Worm (Caenorhabditis elegans) whole organism, L1 larva: ENCODE measurements around the gene srt-8.

Experiments used
- C04F5.9 ChIP-seq: sonication (generic microtip); optimal IDR thresholded peaks from 2 replicates; lab custom pipeline; 2016; ENCODE audit warnings: missing genetic modification characterization, missing compliant biosample characterization
- C16A3.4 ChIP-seq: fragments of 150-350 bp; optimal IDR thresholded peaks from 2 replicates; lab custom pipeline; 2014; ENCODE audit warnings: missing biosample characterization, missing genetic modification characterization
- C34B4.2 ChIP-seq: sonication (generic microtip); optimal IDR thresholded peaks from 2 replicates; lab custom pipeline; 2017; ENCODE audit warnings: mild to moderate bottlenecking, missing genetic modification characterization, missing compliant biosample characterization
- F16B12.6 ChIP-seq: fragments of 150-350 bp; optimal IDR thresholded peaks from 2 replicates; lab custom pipeline; 2014; ENCODE audit warnings: missing biosample characterization, missing genetic modification characterization
- blmp-1 ChIP-seq: fragments of 150-350 bp; optimal IDR thresholded peaks from 2 replicates; lab custom pipeline; 2014; ENCODE audit warnings: missing biosample characterization, missing genetic modification characterization
- ceh-82 ChIP-seq, 3 experiments: fragments of 150-350 bp in 1 of 3; sonication (generic microtip) in 2 of 3; optimal IDR thresholded peaks; 2 replicates each; lab custom pipeline; 2014 to 2017; ENCODE audit warnings: missing biosample characterization in 3 of 3, missing genetic modification characterization in 3 of 3
- ceh-88 ChIP-seq: fragments of 200-800 bp; sonication (Bioruptor generic); IDR thresholded peaks from 2 replicates; pipeline ENCODE4 v1.3.6; 2022; ENCODE audit warnings: missing genetic modification characterization, missing compliant biosample characterization
- ceh-90 ChIP-seq: sonication (generic microtip); optimal IDR thresholded peaks from 2 replicates; lab custom pipeline; 2016; ENCODE audit warnings: missing genetic modification characterization, missing compliant biosample characterization
- ces-1 ChIP-seq: fragments of 150-350 bp; optimal IDR thresholded peaks from 2 replicates; lab custom pipeline; 2014; ENCODE audit warnings: missing biosample characterization, missing genetic modification reagents, missing genetic modification characterization
- dsc-1 ChIP-seq: sonication (generic microtip); optimal IDR thresholded peaks from 2 replicates; lab custom pipeline; 2016; ENCODE audit warnings: mild to moderate bottlenecking, missing genetic modification characterization, missing compliant biosample characterization
- elt-2 ChIP-seq: sonication (generic microtip); optimal IDR thresholded peaks from 2 replicates; lab custom pipeline; 2016; ENCODE audit warnings: missing genetic modification characterization, mild to moderate bottlenecking, inconsistent platforms, missing compliant biosample characterization, missing genetic modification reagents
- elt-3 ChIP-seq, 6 experiments: fragments of 150-350 bp in 1 of 6; sonication (generic microtip); optimal IDR thresholded peaks; 2 replicates each; lab custom pipeline; 2017 to 2018; ENCODE audit warnings: missing biosample characterization in 6 of 6, missing genetic modification characterization in 6 of 6, inconsistent platforms in 1 of 6
- fkh-10 ChIP-seq: sonication (generic microtip); optimal IDR thresholded peaks from 2 replicates; lab custom pipeline; 2017; ENCODE audit warnings: missing biosample characterization, missing genetic modification reagents, missing genetic modification characterization
- fkh-8 ChIP-seq: sonication (generic microtip); optimal IDR thresholded peaks from 2 replicates; lab custom pipeline; 2016; ENCODE audit warnings: mild to moderate bottlenecking, missing genetic modification characterization, missing compliant biosample characterization
- fos-1 ChIP-seq: fragments of 150-350 bp; optimal IDR thresholded peaks from 2 replicates; lab custom pipeline; 2014; ENCODE audit warnings: missing biosample characterization, missing genetic modification characterization
- grh-1 ChIP-seq: fragments of 200-800 bp; sonication (Bioruptor generic); IDR thresholded peaks from 2 replicates; pipeline ENCODE4 v1.3.6; 2022; ENCODE audit warnings: missing genetic modification reagents, missing genetic modification characterization, missing compliant biosample characterization
- hlh-4 ChIP-seq: sonication (generic microtip); optimal IDR thresholded peaks from 2 replicates; lab custom pipeline; 2016; ENCODE audit warnings: mild to moderate bottlenecking, missing genetic modification characterization, missing compliant biosample characterization
- hpl-2 ChIP-seq: fragments of 150-350 bp; optimal IDR thresholded peaks from 2 replicates; lab custom pipeline; 2014; ENCODE audit warnings: missing biosample characterization, missing genetic modification reagents, missing genetic modification characterization
- jun-1 ChIP-seq: fragments of 150-350 bp; optimal IDR thresholded peaks from 2 replicates; lab custom pipeline; 2014; ENCODE audit warnings: missing biosample characterization, missing genetic modification reagents, missing genetic modification characterization
- lin-14 ChIP-seq: fragments of 200-800 bp; sonication (Bioruptor generic); optimal IDR thresholded peaks from 2 replicates; lab custom pipeline; 2018; ENCODE audit warnings: mild to moderate bottlenecking, missing genetic modification characterization, moderate library complexity, missing compliant biosample characterization
- lin-35 ChIP-seq, 2 experiments: fragments of 150-350 bp; optimal IDR thresholded peaks; 2 replicates each; lab custom pipeline; 2014; ENCODE audit warnings: missing biosample characterization in 2 of 2, missing genetic modification characterization in 2 of 2, missing genetic modification reagents in 2 of 2
- mdl-1 ChIP-seq, 2 experiments: fragments of 150-350 bp; optimal IDR thresholded peaks; 2 replicates each; lab custom pipeline; 2014 to 2017; ENCODE audit warnings: missing biosample characterization in 2 of 2, missing genetic modification characterization in 2 of 2, inconsistent platforms in 1 of 2
- nhr-12 ChIP-seq: sonication (generic microtip); optimal IDR thresholded peaks from 2 replicates; lab custom pipeline; 2017; ENCODE audit warnings: missing biosample characterization, missing genetic modification characterization
- nhr-19 ChIP-seq: fragments of 200-800 bp; sonication (Bioruptor generic); conservative IDR thresholded peaks from 2 replicates; pipeline ENCODE4 v1.3.6; 2022; ENCODE audit warnings: missing genetic modification characterization, missing compliant biosample characterization
- nhr-28 ChIP-seq: fragments of 150-350 bp; optimal IDR thresholded peaks from 2 replicates; lab custom pipeline; 2014; ENCODE audit warnings: missing biosample characterization, missing genetic modification characterization
- nhr-76 ChIP-seq: sonication (generic microtip); optimal IDR thresholded peaks from 2 replicates; lab custom pipeline; 2017; ENCODE audit warnings: missing biosample characterization, missing genetic modification characterization
- nhr-77 ChIP-seq: fragments of 150-350 bp; optimal IDR thresholded peaks from 2 replicates; lab custom pipeline; 2014; ENCODE audit warnings: missing biosample characterization, missing genetic modification characterization
- nhr-84 ChIP-seq: sonication (generic microtip); optimal IDR thresholded peaks from 2 replicates; lab custom pipeline; 2017; ENCODE audit warnings: missing biosample characterization, missing genetic modification characterization
- pax-3 ChIP-seq: fragments of 200-800 bp; sonication (Bioruptor generic); optimal IDR thresholded peaks from 2 replicates; lab custom pipeline; 2018; ENCODE audit warnings: mild to moderate bottlenecking, missing genetic modification characterization, moderate library complexity, missing compliant biosample characterization
- snpc-4 ChIP-seq: fragments of 150-350 bp; optimal IDR thresholded peaks from 2 replicates; lab custom pipeline; 2014; ENCODE audit warnings: missing biosample characterization, missing genetic modification characterization
- sup-37 ChIP-seq: fragments of 200-800 bp; sonication (Bioruptor generic); optimal IDR thresholded peaks from 2 replicates; lab custom pipeline; 2018; ENCODE audit warnings: mild to moderate bottlenecking, missing genetic modification characterization, missing compliant biosample characterization
- swsn-7 ChIP-seq: sonication (generic microtip); optimal IDR thresholded peaks from 2 replicates; lab custom pipeline; 2016; ENCODE audit warnings: missing genetic modification characterization, missing compliant biosample characterization
- tbx-2 ChIP-seq: sonication (generic microtip); optimal IDR thresholded peaks from 2 replicates; lab custom pipeline; 2016; ENCODE audit warnings: missing genetic modification characterization, missing compliant biosample characterization
- unc-130 ChIP-seq: fragments of 150-350 bp; optimal IDR thresholded peaks from 2 replicates; lab custom pipeline; 2017; ENCODE audit warnings: missing biosample characterization, missing genetic modification characterization, inconsistent platforms
- unc-30 ChIP-seq: sonication (generic microtip); optimal IDR thresholded peaks from 2 replicates; lab custom pipeline; 2017; ENCODE audit warnings: missing biosample characterization, missing genetic modification characterization
- unc-62 ChIP-seq: fragments of 150-350 bp; optimal IDR thresholded peaks from 2 replicates; lab custom pipeline; 2014; ENCODE audit warnings: missing biosample characterization, missing genetic modification reagents, missing genetic modification characterization
- unc-86 ChIP-seq: sonication (generic microtip); optimal IDR thresholded peaks from 2 replicates; lab custom pipeline; 2016; ENCODE audit warnings: missing genetic modification characterization, missing compliant biosample characterization
- vab-15 ChIP-seq: sonication (generic microtip); optimal IDR thresholded peaks from 2 replicates; lab custom pipeline; 2017; ENCODE audit warnings: missing genotype, mild to moderate bottlenecking, missing genetic modification characterization, missing compliant biosample characterization
- zip-4 ChIP-seq: fragments of 200-800 bp; sonication (Bioruptor generic); optimal IDR thresholded peaks from 2 replicates; lab custom pipeline; 2018; ENCODE audit warnings: mild to moderate bottlenecking, missing genetic modification characterization, moderate library complexity, missing compliant biosample characterization
- ztf-4 ChIP-seq: fragments of 150-350 bp; optimal IDR thresholded peaks from 2 replicates; lab custom pipeline; 2014; ENCODE audit warnings: missing biosample characterization, missing genetic modification characterization

The srt-8 gene

DNA sequence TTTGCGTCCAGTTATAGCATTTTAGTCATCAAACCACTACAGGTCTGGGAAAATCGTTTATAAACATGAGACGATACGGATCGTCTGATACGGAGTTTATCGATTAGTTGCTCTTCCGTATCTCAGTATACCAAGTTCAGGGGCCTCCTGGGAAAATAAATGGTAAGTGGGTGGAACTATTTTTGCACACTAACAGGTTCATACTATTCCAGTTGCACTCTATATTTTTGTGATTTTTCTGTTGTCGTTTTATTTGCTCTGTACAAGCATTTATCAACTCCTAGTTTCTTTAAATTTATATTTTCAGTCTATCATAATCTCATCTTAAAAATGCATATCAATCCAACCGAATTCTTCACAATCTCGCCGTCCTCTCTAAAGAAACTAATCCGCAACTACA is 28.6 kb downstream of the srt-8 start, which contains the start of gene Y73C8C.3:
TSS of gene Y73C8C.3 (plus strand) at position 301 of the 400 bp plus-strand sequence.
- TF ChIP-seq C34B4.2: no peak
- TF ChIP-seq hpl-2 (GFP tag; lab: Kevin White, UChicago): no peak
- no peak for TF ChIP-seq unc-30 (tag; lab: Kevin White, UChicago)
- TF ChIP-seq fkh-8 (tag; lab: Kevin White, UChicago): no peak
- no peak for TF ChIP-seq unc-130 (tag; lab: Kevin White, UChicago)
- TF ChIP-seq nhr-84 (tag; lab: Kevin White, UChicago): no peak
- TF ChIP-seq nhr-28 (tag; lab: Kevin White, UChicago): no peak
- TF ChIP-seq lin-14 (GFP tag; lab: Kevin White, UChicago): no peak
- TF ChIP-seq mdl-1 (tag; optimal IDR thresholded peaks at IDR 0.05; lab: Kevin White, UChicago): no peak

DNA sequence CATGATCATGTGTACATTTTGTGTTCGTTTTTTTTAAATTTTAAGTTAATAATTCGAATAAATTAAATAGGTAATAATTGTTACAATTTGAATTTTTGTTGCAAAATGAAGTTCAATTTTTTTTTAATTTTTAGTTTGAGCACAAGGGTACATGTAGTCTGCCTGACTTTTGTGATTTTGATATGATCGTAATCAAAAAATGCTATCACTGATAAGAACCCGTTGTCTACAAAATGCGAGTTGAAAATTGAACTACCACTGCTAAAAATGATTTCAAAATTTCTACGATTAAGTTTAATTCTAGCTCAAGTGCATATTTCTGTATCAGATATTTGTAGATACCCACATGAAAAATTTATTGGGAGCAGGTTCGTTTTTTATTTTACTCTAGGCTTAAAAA is 31.8 kb downstream of the srt-8 start, which contains the start of gene clec-210:
TSS of gene clec-210 (plus strand) at position 211 of the 400 bp plus-strand sequence.
- no peak for TF ChIP-seq F16B12.6 (tag; lab: Kevin White, UChicago)
- TF ChIP-seq lin-35 (GFP tag; optimal IDR thresholded peaks at IDR 0.05; lab: Kevin White, UChicago): no peak
- TF ChIP-seq fos-1 (tag; lab: Kevin White, UChicago): no peak
- TF ChIP-seq ztf-4: no peak
- no peak for TF ChIP-seq C16A3.4 (tag; lab: Kevin White, UChicago)
- TF ChIP-seq ceh-82 (tag; optimal IDR thresholded peaks at IDR 0.05; lab: Kevin White, UChicago): no peak
- TF ChIP-seq unc-62 (GFP tag; lab: Kevin White, UChicago): no peak
- TF ChIP-seq, all 84 proteins: peak for 0

DNA sequence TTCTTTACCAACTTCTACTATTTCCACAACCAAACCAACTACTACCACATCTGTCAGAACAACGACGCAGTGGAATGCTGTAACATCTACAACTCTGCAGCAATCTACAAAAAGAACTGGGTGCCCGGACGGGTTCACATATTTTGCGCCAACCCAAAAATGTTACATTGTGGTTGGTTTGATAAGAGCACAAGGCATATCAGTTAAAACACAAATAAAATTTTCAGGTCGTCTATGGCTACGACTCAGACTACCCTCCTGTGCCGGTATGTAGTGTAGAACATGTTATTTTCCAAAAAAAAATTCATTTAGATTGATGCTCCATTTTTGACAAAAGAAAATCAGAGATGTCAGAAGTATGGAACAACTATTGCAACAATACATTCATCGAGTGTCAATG is 32.8 kb downstream of the srt-8 start:
- TF ChIP-seq elt-2 (tag; lab: Kevin White, UChicago) (peak; percentile 46), sup-37 (GFP tag; lab: Kevin White, UChicago) (no peak)

DNA sequence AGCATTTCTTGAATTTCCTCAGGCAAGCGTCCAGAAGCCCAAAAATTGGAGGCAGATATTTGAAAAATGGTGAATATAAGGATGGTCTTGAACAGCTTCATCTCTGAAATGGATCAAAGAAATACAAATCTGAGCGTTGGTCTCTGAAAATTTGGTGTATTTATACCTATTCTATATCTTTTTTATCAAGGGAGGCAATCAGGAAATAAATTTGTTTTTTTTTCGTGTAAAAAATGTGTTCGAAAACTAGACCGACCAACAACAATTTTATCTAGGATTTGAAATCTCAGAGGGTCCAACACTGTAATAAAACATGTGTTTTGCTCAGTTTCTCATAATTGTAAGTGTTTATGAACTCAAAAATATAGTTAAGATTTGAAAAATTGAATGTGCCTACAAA is 35.4 kb downstream of the srt-8 start, which contains the start of gene srt-56:
TSS of gene srt-56 (minus strand) at position 101 of the 400 bp plus-strand sequence.
- TF ChIP-seq zip-4 (no peak), jun-1 (no peak), snpc-4 (tag; lab: Kevin White, UChicago) (no peak), nhr-12 (tag; lab: Kevin White, UChicago) (no peak), ceh-90 (tag; lab: Kevin White, UChicago) (no peak), unc-30 (tag; lab: Kevin White, UChicago) (no peak), C34B4.2 (no peak), pax-3 (no peak), nhr-77 (tag; lab: Kevin White, UChicago) (no peak), C04F5.9 (tag; lab: Kevin White, UChicago) (no peak), nhr-76 (tag; lab: Kevin White, UChicago) (no peak), grh-1 (GFP tag; lab: Robert Waterston, UW) (no peak), unc-130 (tag; lab: Kevin White, UChicago) (no peak), tbx-2 (no peak), hlh-4 (tag; lab: Kevin White, UChicago) (no peak), blmp-1 (tag; lab: Kevin White, UChicago) (no peak), nhr-19 (GFP tag; lab: Robert Waterston, UW) (no peak), ceh-88 (no peak), dsc-1 (tag; lab: Kevin White, UChicago) (no peak), fkh-10 (no peak)

DNA sequence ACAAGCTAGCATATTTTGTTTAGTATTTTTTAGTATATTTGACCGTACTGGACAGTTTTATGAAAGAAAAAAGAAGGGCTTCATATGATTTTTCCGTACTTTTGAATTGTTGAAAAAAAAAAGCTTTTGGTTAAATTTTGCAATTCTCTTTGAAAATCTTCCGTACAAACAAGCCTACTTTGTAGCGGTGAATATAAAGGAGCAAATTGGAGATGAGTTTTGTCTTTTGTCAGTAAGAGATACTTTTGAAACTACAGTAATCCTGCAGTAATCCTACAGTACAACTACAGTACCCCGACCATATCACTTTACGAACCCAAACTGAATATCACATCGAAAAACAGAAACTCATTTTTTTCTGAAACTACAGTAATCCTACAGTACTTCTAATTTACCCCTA is 36.0 kb downstream of the srt-8 start:
- TF ChIP-seq unc-130 (tag; lab: Kevin White, UChicago) (no peak), swsn-7 (tag; lab: Kevin White, UChicago) (no peak), fos-1 (tag; lab: Kevin White, UChicago) (no peak), fkh-10 (no peak), C34B4.2 (no peak), ceh-88 (no peak), elt-3 (tag; optimal IDR thresholded peaks at IDR 0.05; lab: Kevin White, UChicago) (no peak), C04F5.9 (tag; lab: Kevin White, UChicago) (no peak), jun-1 (no peak), unc-86 (tag; lab: Kevin White, UChicago) (no peak), vab-15 (no peak), ces-1 (GFP tag; lab: Kevin White, UChicago) (no peak)
